Fruit fly (Drosophila melanogaster) whole organism, embryonic: ENCODE data around the gene ProRS-m.
A peak's percentile ranks its signal among the peaks of the same experiment; 100 is the strongest.

ENCODE experiments used
- Awh ChIP-seq: fragments of 200-800 bp; sonication (Bioruptor generic); IDR thresholded peaks from 2 replicates; pipeline ENCODE4, ENCODE4 v1.3.6; 2022; ENCODE audit warnings: missing biosample characterization, missing genetic modification characterization
- Bgb ChIP-seq: fragments of 200-800 bp; sonication (Bioruptor generic); IDR thresholded peaks from 2 replicates; pipeline ENCODE4 v1.3.6; 2022; ENCODE audit warnings: missing biosample characterization, missing genetic modification characterization; ENCODE audit not compliant: partially characterized antibody
- CG10267 ChIP-seq: fragments of 200-800 bp; sonication (Bioruptor generic); optimal IDR thresholded peaks from 2 replicates; lab custom pipeline; 2018; ENCODE audit warnings: missing biosample characterization, mild to moderate bottlenecking, missing genetic modification characterization, moderate library complexity
- CG10462 ChIP-seq: fragments of 200-800 bp; sonication (Bioruptor generic); optimal IDR thresholded peaks from 2 replicates; lab custom pipeline; 2016; ENCODE audit warnings: missing biosample characterization, missing genetic modification characterization
- CG10543 ChIP-seq: fragments of 200-800 bp; sonication (Bioruptor generic); optimal IDR thresholded peaks from 3 replicates; lab custom pipeline; 2017; ENCODE audit warnings: missing biosample characterization, mild to moderate bottlenecking, missing genetic modification characterization, moderate library complexity
- CG10979 ChIP-seq: fragments of 200-800 bp; sonication (Bioruptor generic); optimal IDR thresholded peaks from 2 replicates; lab custom pipeline; 2018; ENCODE audit warnings: missing biosample characterization, mild to moderate bottlenecking, missing genetic modification characterization, moderate library complexity
- CG11723 ChIP-seq: fragments of 200-800 bp; sonication (Bioruptor generic); optimal IDR thresholded peaks from 2 replicates; lab custom pipeline; 2017; ENCODE audit warnings: missing biosample characterization, mild to moderate bottlenecking, missing genetic modification characterization
- CG13296 ChIP-seq: fragments of 200-800 bp; sonication (Bioruptor generic); optimal IDR thresholded peaks from 3 replicates; lab custom pipeline; 2018; ENCODE audit warnings: missing biosample characterization, mild to moderate bottlenecking, missing genetic modification characterization
- CG15011 ChIP-seq: fragments of 200-800 bp; sonication (Bioruptor generic); optimal IDR thresholded peaks from 3 replicates; lab custom pipeline; 2018; ENCODE audit warnings: missing biosample characterization, mild to moderate bottlenecking, missing genetic modification characterization
- CG1602 ChIP-seq: fragments of 200-800 bp; sonication (Bioruptor generic); optimal IDR thresholded peaks from 3 replicates; lab custom pipeline; 2016; ENCODE audit warnings: missing biosample characterization, missing genetic modification characterization
- CG1603 ChIP-seq: fragments of 200-800 bp; sonication (Bioruptor generic); optimal IDR thresholded peaks from 2 replicates; lab custom pipeline; 2019; ENCODE audit warnings: missing biosample characterization, mild to moderate bottlenecking, missing genetic modification characterization, moderate library complexity
- CG17568 ChIP-seq: fragments of 200-800 bp; sonication (Bioruptor generic); optimal IDR thresholded peaks from 2 replicates; lab custom pipeline; 2018; ENCODE audit warnings: missing biosample characterization, mild to moderate bottlenecking, missing genetic modification characterization, moderate library complexity
- CG17612 ChIP-seq: fragments of 200-800 bp; sonication (Bioruptor generic); IDR thresholded peaks from 2 replicates; pipeline ENCODE4 v1.3.6; 2022; ENCODE audit warnings: missing biosample characterization, missing genetic modification characterization
- CG17829 ChIP-seq: fragments of 200-800 bp; optimal IDR thresholded peaks from 2 replicates; lab custom pipeline; 2019; ENCODE audit warnings: missing biosample characterization, mild to moderate bottlenecking, missing genetic modification characterization, moderate library complexity
- CG2120 ChIP-seq: fragments of 200-800 bp; sonication (Bioruptor generic); optimal IDR thresholded peaks from 3 replicates; lab custom pipeline; 2016; ENCODE audit warnings: missing biosample characterization, missing genetic modification characterization
- CG31365 ChIP-seq: fragments of 200-800 bp; sonication (Bioruptor generic); optimal IDR thresholded peaks from 2 replicates; lab custom pipeline; 2018; ENCODE audit warnings: missing biosample characterization, mild to moderate bottlenecking, missing genetic modification characterization
- CG3163 ChIP-seq: fragments of 200-800 bp; sonication (Bioruptor generic); optimal IDR thresholded peaks from 3 replicates; lab custom pipeline; 2016; ENCODE audit warnings: missing biosample characterization, missing genetic modification characterization
- CG32772 ChIP-seq: fragments of 200-800 bp; sonication (Bioruptor generic); IDR thresholded peaks from 2 replicates; pipeline ENCODE4 v1.3.6; 2022; ENCODE audit warnings: missing biosample characterization, missing genetic modification characterization
- CG4854 ChIP-seq: fragments of 200-800 bp; sonication (Bioruptor generic); optimal IDR thresholded peaks from 2 replicates; lab custom pipeline; 2016; ENCODE audit warnings: missing biosample characterization, missing genetic modification characterization, inconsistent platforms
- CG6175 ChIP-seq: fragments of 200-800 bp; sonication (Bioruptor generic); IDR thresholded peaks from 3 replicates; pipeline ENCODE4 v1.3.6; 2022; ENCODE audit warnings: missing biosample characterization, missing genetic modification characterization
- CG6813 ChIP-seq: fragments of 200-800 bp; sonication (Bioruptor generic); optimal IDR thresholded peaks from 2 replicates; lab custom pipeline; 2017; ENCODE audit warnings: missing biosample characterization, missing genetic modification characterization, mild to moderate bottlenecking, moderate library complexity, missing genetic modification reagents
- CG8089 ChIP-seq: fragments of 200-800 bp; sonication (Bioruptor generic); optimal IDR thresholded peaks from 3 replicates; lab custom pipeline; 2016; ENCODE audit warnings: missing biosample characterization, missing genetic modification characterization
- CG8359 ChIP-seq: fragments of 200-800 bp; sonication (Bioruptor generic); optimal IDR thresholded peaks from 2 replicates; lab custom pipeline; 2017; ENCODE audit warnings: missing biosample characterization, mild to moderate bottlenecking, missing genetic modification characterization, borderline replicate concordance
- CHES-1-like ChIP-seq: fragments of 200-800 bp; sonication (Bioruptor generic); optimal IDR thresholded peaks from 2 replicates; lab custom pipeline; 2016; ENCODE audit warnings: missing biosample characterization, missing genetic modification characterization
- Dll ChIP-seq: fragments of 200-800 bp; sonication (Bioruptor generic); IDR thresholded peaks from 4 replicates; pipeline ENCODE4 v1.3.6; 2022; ENCODE audit warnings: missing biosample characterization, missing genetic modification characterization; ENCODE audit not compliant: partially characterized antibody
- Kr ChIP-seq: fragments of 200-800 bp; sonication (Bioruptor generic); optimal IDR thresholded peaks from 2 replicates; lab custom pipeline; 2017; ENCODE audit warnings: missing biosample characterization, mild to moderate bottlenecking, missing genetic modification characterization
- PHDP ChIP-seq: fragments of 200-800 bp; sonication (Bioruptor generic); optimal IDR thresholded peaks from 3 replicates; lab custom pipeline; 2018; ENCODE audit warnings: missing biosample characterization, mild to moderate bottlenecking, missing genetic modification characterization, moderate library complexity
- Sox100B ChIP-seq: fragments of 200-800 bp; sonication (Bioruptor generic); optimal IDR thresholded peaks from 3 replicates; lab custom pipeline; 2018; ENCODE audit warnings: missing biosample characterization, mild to moderate bottlenecking, missing genetic modification characterization
- TFAM ChIP-seq: fragments of 200-800 bp; sonication (Bioruptor generic); optimal IDR thresholded peaks from 2 replicates; lab custom pipeline; 2017; ENCODE audit warnings: missing biosample characterization, missing genetic modification characterization, inconsistent platforms
- cg ChIP-seq: fragments of 200-800 bp; sonication (Bioruptor generic); optimal IDR thresholded peaks from 3 replicates; lab custom pipeline; 2019; ENCODE audit warnings: missing biosample characterization, mild to moderate bottlenecking, missing genetic modification characterization, moderate library complexity
- chif ChIP-seq, 2 experiments: fragments of 200-800 bp; sonication (Bioruptor generic); optimal IDR thresholded peaks; 3 replicates each; lab custom pipeline; 2016; ENCODE audit warnings: missing biosample characterization in 2 of 2, missing genetic modification characterization in 2 of 2
- emc ChIP-seq: fragments of 200-800 bp; sonication (Bioruptor generic); optimal IDR thresholded peaks from 2 replicates; lab custom pipeline; 2016; ENCODE audit warnings: missing biosample characterization, missing genetic modification characterization
- ems ChIP-seq: fragments of 200-800 bp; sonication (Bioruptor generic); optimal IDR thresholded peaks from 3 replicates; lab custom pipeline; 2016; ENCODE audit warnings: missing biosample characterization, missing genetic modification characterization
- eve ChIP-seq, 2 experiments: fragments of >200 bp; optimal IDR thresholded peaks; 2 replicates each; lab custom pipeline; 2017; ENCODE audit warnings: missing biosample characterization in 2 of 2, missing genetic modification characterization in 2 of 2
- fu2 ChIP-seq: fragments of 200-800 bp; sonication (Bioruptor generic); optimal IDR thresholded peaks from 2 replicates; lab custom pipeline; 2016; ENCODE audit warnings: missing biosample characterization, missing genetic modification characterization
- gfzf ChIP-seq: fragments of 200-800 bp; sonication (Bioruptor generic); optimal IDR thresholded peaks from 2 replicates; lab custom pipeline; 2016; ENCODE audit warnings: missing biosample characterization, mild to moderate bottlenecking, missing genetic modification characterization, moderate library complexity
- insv ChIP-seq, 2 experiments: fragments of 200-800 bp; sonication (Bioruptor generic); optimal IDR thresholded peaks; 3 replicates each; lab custom pipeline; 2016 to 2018; ENCODE audit warnings: missing biosample characterization in 2 of 2, missing genetic modification characterization in 2 of 2
- jigr1 ChIP-seq: fragments of 200-800 bp; sonication (Bioruptor generic); IDR thresholded peaks from 3 replicates; pipeline ENCODE4 v1.3.6; 2022; ENCODE audit warnings: missing biosample characterization, missing genetic modification characterization
- org-1 ChIP-seq: fragments of 200-800 bp; sonication (Bioruptor generic); optimal IDR thresholded peaks from 2 replicates; lab custom pipeline; 2017; ENCODE audit warnings: missing biosample characterization, missing genetic modification characterization
- psq ChIP-seq: fragments of 200-800 bp; sonication (Bioruptor generic); optimal IDR thresholded peaks from 2 replicates; lab custom pipeline; 2017; ENCODE audit warnings: missing biosample characterization, missing genetic modification characterization
- repo ChIP-seq: fragments of 200-800 bp; sonication (Bioruptor generic); optimal IDR thresholded peaks from 2 replicates; lab custom pipeline; 2016; ENCODE audit warnings: missing biosample characterization, missing genetic modification characterization
- salm ChIP-seq: fragments of 200-800 bp; sonication (Bioruptor generic); optimal IDR thresholded peaks from 2 replicates; lab custom pipeline; 2018; ENCODE audit warnings: missing biosample characterization, mild to moderate bottlenecking, missing genetic modification characterization
- scrt ChIP-seq: fragments of 200-800 bp; sonication (Bioruptor generic); optimal IDR thresholded peaks from 2 replicates; lab custom pipeline; 2018; ENCODE audit warnings: missing biosample characterization, mild to moderate bottlenecking, missing genetic modification characterization, moderate library complexity
- sisA ChIP-seq: fragments of 200-800 bp; sonication (Bioruptor generic); IDR thresholded peaks from 2 replicates; pipeline ENCODE4 v1.3.6; 2022; ENCODE audit warnings: missing biosample characterization, missing genetic modification characterization
- slbo ChIP-seq: fragments of 200-800 bp; sonication (Bioruptor generic); IDR thresholded peaks from 2 replicates; pipeline ENCODE4 v1.3.6; 2022; ENCODE audit warnings: missing biosample characterization, missing genetic modification characterization
- stc ChIP-seq: fragments of 200-800 bp; sonication (Bioruptor generic); IDR thresholded peaks from 2 replicates; pipeline ENCODE4 v1.3.6; 2022; ENCODE audit warnings: missing biosample characterization, missing genetic modification characterization
- trh ChIP-seq: fragments of 200-800 bp; sonication (Bioruptor generic); optimal IDR thresholded peaks from 2 replicates; lab custom pipeline; 2016; ENCODE audit warnings: missing biosample characterization, missing genetic modification characterization
- zen2 ChIP-seq: fragments of 200-800 bp; sonication (Bioruptor generic); IDR thresholded peaks from 3 replicates; pipeline ENCODE4 v1.3.6; 2022; ENCODE audit warnings: missing biosample characterization, missing genetic modification characterization; ENCODE audit not compliant: partially characterized antibody

Gene ProRS-m

dm6 chr3L:2634929-2635799 lies 16.5 kb downstream of the ProRS-m start (continued):
- peak; percentile 88 for TF ChIP-seq CG11723
- TF ChIP-seq insv (GFP tag; optimal IDR thresholded peaks at IDR 0.05; lab: Kevin White, UChicago): peak in 1 of 2 experiments; percentile 84
- TF ChIP-seq CG8359 (GFP tag; lab: Kevin White, UChicago): peak; percentile 24
- peak; percentile 81 for TF ChIP-seq CG10267 (tag; lab: Kevin White, UChicago)
- peak; percentile 78 for TF ChIP-seq Awh (GFP tag; lab: Robert Waterston, UW)
- TF ChIP-seq CG6175: peak; percentile 64; the same call in 2 of the 3 replicates
- TF ChIP-seq CG1603 (tag; lab: Kevin White, UChicago): peak; percentile 88
- peak; percentile 83 for TF ChIP-seq PHDP (tag; lab: Kevin White, UChicago)
- TF ChIP-seq CG31365 (tag; lab: Kevin White, UChicago): peak; percentile 74
- TF ChIP-seq org-1 (GFP tag; lab: Kevin White, UChicago): peak; percentile 69
- peak; percentile 70 for TF ChIP-seq fu2 (GFP tag; lab: Kevin White, UChicago)
- TF ChIP-seq CG6813 (GFP tag; lab: Kevin White, UChicago): peak; percentile 87
- TF ChIP-seq CG1602 (GFP tag; lab: Kevin White, UChicago): no peak
- TF ChIP-seq scrt (GFP tag; lab: Kevin White, UChicago): peak; percentile 81
- TF ChIP-seq psq: peak; percentile 99
- peak; percentile 71 for TF ChIP-seq CG4854 (GFP tag; lab: Kevin White, UChicago)
- peak; percentile 79 for TF ChIP-seq CG8089 (GFP tag; lab: Kevin White, UChicago)
- TF ChIP-seq Sox100B (GFP tag; lab: Kevin White, UChicago): peak; percentile 86
- 0 out of 2 replicates have a peak, but pooled peaks have one; percentile 48 for TF ChIP-seq CG17612 (GFP tag; lab: Robert Waterston, UW)
- TF ChIP-seq CG3163 (GFP tag; lab: Kevin White, UChicago): peak; percentile 61
- TF ChIP-seq ems (GFP tag; lab: Kevin White, UChicago): peak; percentile 74
- peak; percentile 83 for TF ChIP-seq emc (GFP tag; lab: Kevin White, UChicago)
- peak; percentile 86 for TF ChIP-seq Bgb
- TF ChIP-seq CHES-1-like (GFP tag; lab: Kevin White, UChicago): peak; percentile 86
- peak; percentile 93 for TF ChIP-seq CG13296 (GFP tag; lab: Kevin White, UChicago)
- TF ChIP-seq Kr (GFP tag; lab: Kevin White, UChicago): peak; percentile 51
- TF ChIP-seq CG10543 (GFP tag; lab: Kevin White, UChicago): peak; percentile 96
- peak; percentile 77 for TF ChIP-seq stc
- TF ChIP-seq jigr1 (GFP tag; lab: Robert Waterston, UW): no peak
- TF ChIP-seq TFAM (GFP tag; lab: Kevin White, UChicago): peak; percentile 47
- no peak for TF ChIP-seq sisA
- peak; percentile 76 for TF ChIP-seq repo (GFP tag; lab: Kevin White, UChicago)
- TF ChIP-seq CG32772 (GFP tag; lab: Robert Waterston, UW): peak; percentile 56; the same call in 1 of the 2 replicates
- peak; percentile 70 for TF ChIP-seq salm (tag; lab: Kevin White, UChicago)
- TF ChIP-seq trh (GFP tag; lab: Kevin White, UChicago): peak; percentile 19
- peak; percentile 85 for TF ChIP-seq CG15011 (GFP tag; lab: Kevin White, UChicago)
- TF ChIP-seq CG10462 (GFP tag; lab: Kevin White, UChicago): peak; percentile 59
- TF ChIP-seq CG2120 (GFP tag; lab: Kevin White, UChicago): peak; percentile 71
- TF ChIP-seq CG10979: peak; percentile 67
- peak; percentile 66 to 68 for TF ChIP-seq chif (GFP tag; optimal IDR thresholded peaks at IDR 0.05; lab: Kevin White, UChicago)
- TF ChIP-seq CG17829 (tag; lab: Kevin White, UChicago): peak; percentile 78
- peak; percentile 89 for TF ChIP-seq cg (GFP tag; lab: Kevin White, UChicago)
- peak; percentile 80 for TF ChIP-seq CG17568
- peak; percentile 74 for TF ChIP-seq slbo (GFP tag; lab: Robert Waterston, UW)
- peak; percentile 72; the same call in 2 of the 4 replicates for TF ChIP-seq Dll (GFP tag; lab: Robert Waterston, UW)
- peak; percentile 32 for TF ChIP-seq gfzf
- TF ChIP-seq zen2 (GFP tag; lab: Robert Waterston, UW): 0 out of 3 replicates have a peak, but pooled peaks have one; percentile 56
- TF ChIP-seq eve (GFP tag; optimal IDR thresholded peaks at IDR 0.05; lab: Kevin White, UChicago): no peak
